Worm (Caenorhabditis elegans): Measurements from ENCODE around the gene spp-1.

Gene spp-1

DNA sequence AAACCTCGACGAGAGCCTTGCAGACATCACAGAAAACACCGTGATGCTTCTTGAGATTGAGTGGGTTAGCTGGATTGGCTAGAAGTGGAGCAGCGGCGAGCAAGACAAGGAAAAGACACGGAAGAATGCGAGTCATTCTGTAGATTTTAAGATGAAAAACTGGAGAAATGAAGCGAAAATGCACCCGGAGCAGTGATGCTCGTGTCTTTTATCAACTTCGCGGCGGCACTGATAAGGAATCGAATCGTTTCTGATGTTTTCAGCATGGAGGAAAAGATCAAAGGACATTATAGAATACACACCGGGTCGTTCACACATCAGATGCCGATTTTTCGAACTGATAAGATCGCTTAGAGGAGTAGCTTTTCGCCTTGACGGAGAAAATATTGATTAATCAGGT, at the start of gene spp-1:
Gene spp-1, minus strand, starts transcription at position 287 of the 400 bp plus-strand sequence.
- TF ChIP-seq sox-2 (GFP tag; IDR thresholded peaks at IDR 0.05): no peak
- no peak for TF ChIP-seq rnt-1 (tag; optimal IDR thresholded peaks at IDR 0.05)
- no peak for TF ChIP-seq C08G9.2 (tag; optimal IDR thresholded peaks at IDR 0.05)
- TF ChIP-seq gmeb-2 (tag; optimal IDR thresholded peaks at IDR 0.05): no peak
- TF ChIP-seq ceh-30 (tag; optimal IDR thresholded peaks at IDR 0.05): no peak
- no peak for TF ChIP-seq dmd-4 (tag; optimal IDR thresholded peaks at IDR 0.05; ENCODE audit: borderline replicate concordance)
- no peak for TF ChIP-seq hlh-30 (tag; optimal IDR thresholded peaks at IDR 0.05; ENCODE audit: insufficient read depth)
- TF ChIP-seq K02D7.2 (tag; optimal IDR thresholded peaks at IDR 0.05): no peak
- TF ChIP-seq ceh-14 (tag; optimal IDR thresholded peaks at IDR 0.05): no peak
- no peak for TF ChIP-seq ahr-1 (tag; optimal IDR thresholded peaks at IDR 0.05)
- no peak for TF ChIP-seq zip-5 (tag; optimal IDR thresholded peaks at IDR 0.05)
- no peak for TF ChIP-seq hlh-6 (tag; optimal IDR thresholded peaks at IDR 0.05)
- no peak for TF ChIP-seq T23F11.4 (GFP tag; optimal IDR thresholded peaks at IDR 0.05)

ce11 chrIII:10404918-10405317, 49.5 kb upstream of the spp-1 start, which contains the start of the genes M03C11.3 and chl-1:
M03C11.3 (plus strand) TSS chrIII:10405070.
chl-1 (minus strand) TSS chrIII:10405240.
- TF ChIP-seq pat-9 (tag; optimal IDR thresholded peaks at IDR 0.05): no peak
- no peak for TF ChIP-seq dmd-4 (tag; optimal IDR thresholded peaks at IDR 0.05; ENCODE audit: borderline replicate concordance)
- no peak for TF ChIP-seq sox-4 (tag; optimal IDR thresholded peaks at IDR 0.05)
- TF ChIP-seq ceh-18 (tag; optimal IDR thresholded peaks at IDR 0.05): no peak
- TF ChIP-seq ceh-30 (tag; optimal IDR thresholded peaks at IDR 0.05): no peak
- TF ChIP-seq madf-2 (tag; optimal IDR thresholded peaks at IDR 0.05): no peak
- TF ChIP-seq nhr-232 (tag; optimal IDR thresholded peaks at IDR 0.05): no peak
- no peak for TF ChIP-seq ceh-31 (tag; optimal IDR thresholded peaks at IDR 0.05)
- no peak for TF ChIP-seq pax-1 (tag; optimal IDR thresholded peaks at IDR 0.05)
- no peak for TF ChIP-seq pha-2 (tag; optimal IDR thresholded peaks at IDR 0.05)
- TF ChIP-seq pha-4 (tag; optimal IDR thresholded peaks at IDR 0.05): no peak

ce11 chrIII:10398919-10399318, 43.5 kb upstream of the spp-1 start:
- TF ChIP-seq ceh-48 (tag; optimal IDR thresholded peaks at IDR 0.05) (peak; percentile 72), unc-42 (tag; optimal IDR thresholded peaks at IDR 0.05) (peak; percentile 92), ceh-30 (tag; optimal IDR thresholded peaks at IDR 0.05) (no peak)

ce11 chrIII:10396891-10397502, 41.5 kb upstream of the spp-1 start:
- TF ChIP-seq pha-2 (tag; optimal IDR thresholded peaks at IDR 0.05) (no peak), ceh-45 (GFP tag; IDR thresholded peaks at IDR 0.05) (no peak), fkh-6 (tag; optimal IDR thresholded peaks at IDR 0.05) (no peak), pha-4 (tag; optimal IDR thresholded peaks at IDR 0.05) (no peak), odd-2 (tag; optimal IDR thresholded peaks at IDR 0.05) (no peak), ama-1 (optimal IDR thresholded peaks at IDR 0.05) (no peak), eyg-1 (tag; optimal IDR thresholded peaks at IDR 0.05) (no peak), unc-42 (tag; optimal IDR thresholded peaks at IDR 0.05) (peak; percentile 35), tbx-2 (tag; optimal IDR thresholded peaks at IDR 0.05) (peak; percentile 31), npax-4 (tag; optimal IDR thresholded peaks at IDR 0.05) (no peak), unc-86 (tag; optimal IDR thresholded peaks at IDR 0.05) (no peak), ceh-14 (tag; optimal IDR thresholded peaks at IDR 0.05) (peak; percentile 59), ttx-3 (tag; optimal IDR thresholded peaks at IDR 0.05) (peak; percentile 9), tbx-7 (tag; optimal IDR thresholded peaks at IDR 0.05) (no peak)

DNA sequence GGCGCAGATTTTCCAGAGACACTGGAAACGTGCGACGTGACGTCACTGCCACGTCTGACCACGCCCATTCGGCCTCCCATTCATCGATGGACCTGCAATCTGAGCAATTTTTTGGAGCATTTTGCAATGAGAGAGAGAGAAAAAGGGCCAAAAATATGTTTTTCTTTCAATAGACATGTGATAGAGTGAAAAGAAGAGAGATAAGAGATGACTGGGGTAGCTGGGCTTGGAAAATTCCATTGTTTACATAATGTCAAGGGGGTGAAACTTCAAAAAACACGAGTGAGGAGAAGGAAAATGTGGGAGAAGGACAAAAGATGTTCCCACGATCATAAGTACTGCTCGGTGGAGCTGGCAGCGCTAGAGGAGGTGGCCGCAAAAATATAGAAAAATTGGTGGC, 40.5 kb upstream of the spp-1 start, which contains the start of gene M03C11.1:
Gene M03C11.1, minus strand, starts transcription at position 101 of the 400 bp plus-strand sequence.
- TF ChIP-seq elt-4 (tag; optimal IDR thresholded peaks at IDR 0.05): no peak
- TF ChIP-seq fkh-6 (tag; optimal IDR thresholded peaks at IDR 0.05): no peak
- TF ChIP-seq T23F11.4 (GFP tag; optimal IDR thresholded peaks at IDR 0.05): no peak
